Worm (Caenorhabditis elegans) whole organism, L3 larva: Measurements from ENCODE around the gene W10C6.2.
A peak's percentile ranks its signal among the peaks of the same experiment; 100 is the strongest.

ENCODE experiments used
- R02D3.7 ChIP-seq: fragments of 150-350 bp; optimal IDR thresholded peaks from 2 replicates; lab custom pipeline; 2014; ENCODE audit warnings: missing biosample characterization, missing genetic modification characterization
- ZK546.5 ChIP-seq: sonication (generic microtip); optimal IDR thresholded peaks from 2 replicates; lab custom pipeline; 2017; ENCODE audit warnings: missing biosample characterization, missing genetic modification characterization
- aly-2 ChIP-seq: fragments of 150-350 bp; optimal IDR thresholded peaks from 2 replicates; lab custom pipeline; 2014; ENCODE audit warnings: missing biosample characterization, missing genetic modification characterization
- ama-1 ChIP-seq: fragments of 150-350 bp; optimal IDR thresholded peaks from 2 replicates; lab custom pipeline; 2018
- ceh-16 ChIP-seq: sonication (generic microtip); optimal IDR thresholded peaks from 2 replicates; lab custom pipeline; 2017; ENCODE audit warnings: missing biosample characterization, missing genetic modification characterization
- ceh-28 ChIP-seq: fragments of 150-350 bp; optimal IDR thresholded peaks from 2 replicates; lab custom pipeline; 2014; ENCODE audit warnings: missing biosample characterization, missing genetic modification reagents, missing genetic modification characterization
- ceh-82 ChIP-seq: fragments of 150-350 bp; optimal IDR thresholded peaks from 2 replicates; lab custom pipeline; 2014; ENCODE audit warnings: missing biosample characterization, missing genetic modification characterization
- ceh-9 ChIP-seq: sonication (generic microtip); optimal IDR thresholded peaks from 2 replicates; lab custom pipeline; 2018; ENCODE audit warnings: missing biosample characterization, missing genetic modification characterization
- daf-12 ChIP-seq: fragments of 150-350 bp; optimal IDR thresholded peaks from 2 replicates; lab custom pipeline; 2014; ENCODE audit warnings: missing biosample characterization, missing genetic modification reagents, missing genetic modification characterization
- egl-27 ChIP-seq: sonication (generic microtip); optimal IDR thresholded peaks from 4 replicates; lab custom pipeline; 2017; ENCODE audit warnings: missing biosample characterization, missing genetic modification reagents, missing genetic modification characterization
- egl-5 ChIP-seq: fragments of 150-350 bp; optimal IDR thresholded peaks from 2 replicates; lab custom pipeline; 2017; ENCODE audit warnings: missing biosample characterization, missing genetic modification reagents, missing genetic modification characterization, inconsistent platforms
- elt-1 ChIP-seq: fragments of 150-350 bp; optimal IDR thresholded peaks from 2 replicates; lab custom pipeline; 2014; ENCODE audit warnings: missing biosample characterization, missing genetic modification characterization
- elt-2 ChIP-seq: sonication (generic microtip); optimal IDR thresholded peaks from 2 replicates; lab custom pipeline; 2016; ENCODE audit warnings: missing genetic modification reagents, mild to moderate bottlenecking, missing genetic modification characterization, missing compliant biosample characterization
- elt-3 ChIP-seq, 3 experiments: fragments of 150-350 bp in 1 of 3; sonication (generic microtip) in 2 of 3; optimal IDR thresholded peaks; 2 replicates in 2 of 3; 4 replicates in 1 of 3; lab custom pipeline; 2014 to 2017; ENCODE audit warnings: missing biosample characterization in 3 of 3, missing genetic modification characterization in 3 of 3
- eor-1 ChIP-seq, 2 experiments: fragments of 150-350 bp; optimal IDR thresholded peaks; 2 replicates each; lab custom pipeline; 2014 to 2018; ENCODE audit warnings: missing biosample characterization in 2 of 2, missing genetic modification characterization in 2 of 2
- fkh-10 ChIP-seq: sonication (generic microtip); optimal IDR thresholded peaks from 2 replicates; lab custom pipeline; 2017; ENCODE audit warnings: missing biosample characterization, missing genetic modification reagents, missing genetic modification characterization
- fos-1 ChIP-seq: fragments of 150-350 bp; optimal IDR thresholded peaks from 2 replicates; lab custom pipeline; 2014; ENCODE audit warnings: missing biosample characterization, missing genetic modification characterization
- hmg-11 ChIP-seq: sonication (generic microtip); optimal IDR thresholded peaks from 2 replicates; lab custom pipeline; 2016; ENCODE audit warnings: missing genetic modification characterization, missing compliant biosample characterization
- jun-1 ChIP-seq: fragments of 150-350 bp; optimal IDR thresholded peaks from 2 replicates; lab custom pipeline; 2014; ENCODE audit warnings: missing biosample characterization, missing genetic modification reagents, missing genetic modification characterization
- lin-15B ChIP-seq: fragments of 150-350 bp; optimal IDR thresholded peaks from 2 replicates; lab custom pipeline; 2014; ENCODE audit warnings: missing biosample characterization, missing genetic modification characterization
- lin-39 ChIP-seq: fragments of 150-350 bp; optimal IDR thresholded peaks from 2 replicates; lab custom pipeline; 2018; ENCODE audit warnings: missing biosample characterization, missing genetic modification reagents, missing genetic modification characterization
- lsy-12 ChIP-seq: sonication (generic microtip); optimal IDR thresholded peaks from 2 replicates; lab custom pipeline; 2016; ENCODE audit warnings: mild to moderate bottlenecking, missing genetic modification characterization, missing compliant biosample characterization
- mdl-1 ChIP-seq: fragments of 150-350 bp; optimal IDR thresholded peaks from 2 replicates; lab custom pipeline; 2014; ENCODE audit warnings: missing biosample characterization, missing genetic modification characterization
- mml-1 ChIP-seq: fragments of 150-350 bp; sonication (generic microtip); optimal IDR thresholded peaks from 3 replicates; lab custom pipeline; 2014; ENCODE audit warnings: missing biosample characterization, missing genetic modification characterization
- nfya-1 ChIP-seq: sonication (generic microtip); optimal IDR thresholded peaks from 2 replicates; lab custom pipeline; 2017; ENCODE audit warnings: missing genetic modification characterization, mild to moderate bottlenecking, missing compliant biosample characterization, antibody characterized with exemption, moderate library complexity; ENCODE audit not compliant: insufficient read depth
- nhr-11 ChIP-seq: fragments of 150-350 bp; optimal IDR thresholded peaks from 2 replicates; lab custom pipeline; 2014; ENCODE audit warnings: missing biosample characterization, missing genetic modification characterization
- nhr-12 ChIP-seq: fragments of 150-350 bp; optimal IDR thresholded peaks from 2 replicates; lab custom pipeline; 2014; ENCODE audit warnings: missing biosample characterization, missing genetic modification characterization
- nhr-23 ChIP-seq: fragments of 150-350 bp; optimal IDR thresholded peaks from 2 replicates; lab custom pipeline; 2014; ENCODE audit warnings: missing biosample characterization, missing genetic modification reagents, missing genetic modification characterization
- nhr-237 ChIP-seq: fragments of 150-350 bp; optimal IDR thresholded peaks from 2 replicates; lab custom pipeline; 2014; ENCODE audit warnings: missing biosample characterization, missing genetic modification characterization
- nhr-25 ChIP-seq: sonication (generic microtip); optimal IDR thresholded peaks from 2 replicates; lab custom pipeline; 2017; ENCODE audit warnings: missing biosample characterization, missing genetic modification characterization
- nhr-67 ChIP-seq: fragments of 150-350 bp; optimal IDR thresholded peaks from 2 replicates; lab custom pipeline; 2014; ENCODE audit warnings: missing biosample characterization, missing genetic modification characterization
- nhr-76 ChIP-seq: fragments of 150-350 bp; sonication (generic microtip); optimal IDR thresholded peaks from 5 replicates; lab custom pipeline; 2014; ENCODE audit warnings: missing biosample characterization, missing genetic modification characterization
- pha-4 ChIP-seq: fragments of 150-350 bp; optimal IDR thresholded peaks from 2 replicates; lab custom pipeline; 2014; ENCODE audit warnings: missing biosample characterization, missing genetic modification reagents, missing genetic modification characterization
- pqm-1 ChIP-seq: fragments of 150-350 bp; optimal IDR thresholded peaks from 2 replicates; lab custom pipeline; 2017; ENCODE audit warnings: missing biosample characterization, missing genetic modification characterization, inconsistent platforms
- sea-2 ChIP-seq: fragments of 150-350 bp; sonication (generic microtip); optimal IDR thresholded peaks from 4 replicates; lab custom pipeline; 2014; ENCODE audit warnings: missing biosample characterization, missing genetic modification reagents, missing genetic modification characterization
- skn-1 ChIP-seq: fragments of 150-350 bp; optimal IDR thresholded peaks from 2 replicates; lab custom pipeline; 2014; ENCODE audit warnings: missing biosample characterization, missing genetic modification characterization
- snpc-4 ChIP-seq: fragments of 150-350 bp; optimal IDR thresholded peaks from 2 replicates; lab custom pipeline; 2014; ENCODE audit warnings: missing biosample characterization, missing genetic modification characterization
- tbx-2 ChIP-seq: sonication (generic microtip); optimal IDR thresholded peaks from 2 replicates; lab custom pipeline; 2016; ENCODE audit warnings: mild to moderate bottlenecking, missing genetic modification characterization, missing compliant biosample characterization
- unc-39 ChIP-seq: sonication (generic microtip); optimal IDR thresholded peaks from 4 replicates; lab custom pipeline; 2017; ENCODE audit warnings: missing biosample characterization, missing genetic modification characterization
- unc-62 ChIP-seq: fragments of 150-350 bp; sonication (generic microtip); optimal IDR thresholded peaks from 4 replicates; lab custom pipeline; 2014; ENCODE audit warnings: missing biosample characterization, missing genetic modification reagents, missing genetic modification characterization
- zag-1 ChIP-seq: fragments of 150-350 bp; optimal IDR thresholded peaks from 2 replicates; lab custom pipeline; 2014; ENCODE audit warnings: missing biosample characterization, missing genetic modification characterization
- ztf-11 ChIP-seq: fragments of 150-350 bp; optimal IDR thresholded peaks from 2 replicates; lab custom pipeline; 2014; ENCODE audit warnings: missing biosample characterization, missing genetic modification characterization

Gene W10C6.2

ce11 chrII:11149866-11150685 is 28.4 kb upstream of the W10C6.2 start (continued):
- TF ChIP-seq daf-12 (tag; lab: Kevin White, UChicago) = no peak
- TF ChIP-seq R02D3.7 = no peak
- no peak for TF ChIP-seq eor-1 (tag; optimal IDR thresholded peaks at IDR 0.05; lab: Kevin White, UChicago)
- TF ChIP-seq pha-4 (tag; lab: Kevin White, UChicago) = peak; percentile 45
- no peak for TF ChIP-seq nhr-23 (tag; lab: Kevin White, UChicago)
- TF ChIP-seq snpc-4 (tag; lab: Kevin White, UChicago) = no peak
- no peak for TF ChIP-seq lin-39 (tag; lab: Kevin White, UChicago)
- TF ChIP-seq egl-5 (tag; lab: Kevin White, UChicago) = no peak
- TF ChIP-seq ceh-16 (tag; lab: Kevin White, UChicago) = no peak
- peak; percentile 78 for TF ChIP-seq elt-2
- no peak for TF ChIP-seq elt-3 (tag; optimal IDR thresholded peaks at IDR 0.05; lab: Kevin White, UChicago)
- TF ChIP-seq nhr-76 (tag; lab: Kevin White, UChicago) = no peak
- TF ChIP-seq ama-1 (lab: Kevin White, UChicago) = peak; percentile 78
- TF ChIP-seq nhr-12 (tag; lab: Kevin White, UChicago) = no peak
- no peak for TF ChIP-seq skn-1 (tag; lab: Kevin White, UChicago)

ce11 chrII:11142571-11142970 is 20.9 kb upstream of the W10C6.2 start, which contains the start of gene arrd-6:
arrd-6 (plus strand) TSS chrII:11142739.
- TF ChIP-seq hmg-11 (no peak), ceh-16 (tag; lab: Kevin White, UChicago) (no peak), eor-1 (tag; optimal IDR thresholded peaks at IDR 0.05; lab: Kevin White, UChicago) (no peak), unc-39 (tag; lab: Kevin White, UChicago) (no peak), lsy-12 (no peak), aly-2 (no peak), egl-27 (tag; lab: Kevin White, UChicago) (no peak), nhr-237 (tag; lab: Kevin White, UChicago) (no peak), fkh-10 (GFP tag; lab: Kevin White, UChicago) (no peak), lin-15B (no peak), ceh-9 (tag; lab: Kevin White, UChicago) (no peak), ztf-11 (no peak)

ce11 chrII:11140140-11140539 is 18.4 kb upstream of the W10C6.2 start, which contains the start of gene F40F8.4:
F40F8.4 (minus strand) TSS chrII:11140240.
- TF ChIP-seq lin-15B = no peak
- no peak for TF ChIP-seq hmg-11
- TF ChIP-seq zag-1 (tag; lab: Kevin White, UChicago) = no peak
- no peak for TF ChIP-seq fos-1 (tag; lab: Kevin White, UChicago)
- TF ChIP-seq ceh-9 (tag; lab: Kevin White, UChicago) = no peak
- no peak for TF ChIP-seq jun-1 (tag; lab: Kevin White, UChicago)
- TF ChIP-seq tbx-2 (tag; lab: Kevin White, UChicago) = no peak
- no peak for TF ChIP-seq daf-12 (tag; lab: Kevin White, UChicago)
- no peak for TF ChIP-seq pqm-1 (tag; lab: Kevin White, UChicago)
- no peak for TF ChIP-seq eor-1 (tag; optimal IDR thresholded peaks at IDR 0.05; lab: Kevin White, UChicago)
- TF ChIP-seq ceh-16 (tag; lab: Kevin White, UChicago) = no peak
- TF ChIP-seq ama-1 (lab: Kevin White, UChicago) = no peak
- no peak for TF ChIP-seq nhr-76 (tag; lab: Kevin White, UChicago)
- TF ChIP-seq mdl-1 (tag; lab: Kevin White, UChicago) = no peak
- TF ChIP-seq sea-2 = no peak
- TF ChIP-seq elt-1 = no peak
- TF ChIP-seq ceh-82 (tag; lab: Kevin White, UChicago) = no peak
- TF ChIP-seq nhr-12 (tag; lab: Kevin White, UChicago) = no peak
- TF ChIP-seq ceh-28 = no peak
- no peak for TF ChIP-seq unc-62 (GFP tag; lab: Kevin White, UChicago)

- TF ChIP-seq nhr-25 (tag; lab: Kevin White, UChicago) = no peak
- TF ChIP-seq skn-1 (tag; lab: Kevin White, UChicago) = no peak
- no peak for TF ChIP-seq fos-1 (tag; lab: Kevin White, UChicago)
- TF ChIP-seq fkh-10 (GFP tag; lab: Kevin White, UChicago) = no peak
- TF ChIP-seq pqm-1 (tag; lab: Kevin White, UChicago) = no peak
- no peak for TF ChIP-seq sea-2
- TF ChIP-seq elt-2 = peak; percentile 39
- no peak for TF ChIP-seq mml-1 (tag; lab: Kevin White, UChicago)
- TF ChIP-seq ceh-28 = no peak
- TF ChIP-seq nhr-11 (tag; lab: Kevin White, UChicago) = no peak
- TF ChIP-seq ama-1 (lab: Kevin White, UChicago) = no peak
- TF ChIP-seq nhr-67 (tag; lab: Kevin White, UChicago) = no peak
- TF ChIP-seq jun-1 (tag; lab: Kevin White, UChicago) = no peak
- TF ChIP-seq lin-39 (tag; lab: Kevin White, UChicago) = no peak
- peak; percentile 49 for TF ChIP-seq egl-5 (tag; lab: Kevin White, UChicago)
- TF ChIP-seq nfya-1 (tag; lab: Kevin White, UChicago) = peak; percentile 44
- peak; percentile 32 for TF ChIP-seq pha-4 (tag; lab: Kevin White, UChicago)
- TF ChIP-seq daf-12 (tag; lab: Kevin White, UChicago) = no peak
- no peak for TF ChIP-seq unc-39 (tag; lab: Kevin White, UChicago)
- no peak for TF ChIP-seq ZK546.5 (tag; lab: Kevin White, UChicago)
- no peak for TF ChIP-seq nhr-23 (tag; lab: Kevin White, UChicago)
Observed at ce11 chrII:11135773-11136172, 14.1 kb upstream of the W10C6.2 start.
